Fruit fly (Drosophila melanogaster) whole organism, pupa: Measurements from ENCODE around the gene Snx27.
A peak's percentile ranks its signal among the peaks of the same experiment; 100 is the strongest.

Experiments used
- CG10348 ChIP-seq: fragments of 200-800 bp; sonication (Bioruptor generic); IDR thresholded peaks from 2 replicates; pipeline ENCODE4 v1.3.6; 2022; ENCODE audit warnings: missing biosample characterization, missing genetic modification characterization
- CG12605 ChIP-seq: fragments of 200-800 bp; sonication (Bioruptor generic); IDR thresholded peaks from 2 replicates; pipeline ENCODE4 v1.3.6; 2022; ENCODE audit warnings: missing biosample characterization, missing genetic modification characterization
- CG13204 ChIP-seq: fragments of 200-800 bp; sonication (Bioruptor generic); optimal IDR thresholded peaks from 2 replicates; lab custom pipeline; 2018; ENCODE audit warnings: missing biosample characterization, mild to moderate bottlenecking, missing genetic modification characterization, moderate library complexity
- CG14655 ChIP-seq: fragments of 200-800 bp; sonication (Bioruptor generic); optimal IDR thresholded peaks from 3 replicates; lab custom pipeline; 2017; ENCODE audit warnings: mild to moderate bottlenecking, missing biosample characterization, missing genetic modification reagents, missing genetic modification characterization
- CG15710 ChIP-seq: fragments of 200-800 bp; sonication (Bioruptor generic); optimal IDR thresholded peaks from 2 replicates; lab custom pipeline; 2018; ENCODE audit warnings: missing biosample characterization, mild to moderate bottlenecking, missing genetic modification characterization, moderate library complexity
- CG17806 ChIP-seq: fragments of 200-800 bp; sonication (Bioruptor generic); optimal IDR thresholded peaks from 2 replicates; lab custom pipeline; 2018; ENCODE audit warnings: missing biosample characterization, mild to moderate bottlenecking, missing genetic modification characterization, moderate library complexity
- CG32121 ChIP-seq: fragments of 200-800 bp; sonication (Bioruptor generic); IDR thresholded peaks from 2 replicates; pipeline ENCODE4 v1.3.6; 2022; ENCODE audit warnings: missing biosample characterization, missing genetic modification characterization
- CG34367 ChIP-seq: fragments of 200-800 bp; sonication (Bioruptor generic); optimal IDR thresholded peaks from 2 replicates; lab custom pipeline; 2018; ENCODE audit warnings: missing biosample characterization, mild to moderate bottlenecking, missing genetic modification characterization
- CG4496 ChIP-seq: fragments of 200-800 bp; sonication (Bioruptor generic); IDR thresholded peaks from 3 replicates; pipeline ENCODE4 v1.3.6; 2022; ENCODE audit warnings: missing biosample characterization, missing genetic modification characterization
- CG8159 ChIP-seq: fragments of 200-800 bp; sonication (Bioruptor generic); optimal IDR thresholded peaks from 3 replicates; lab custom pipeline; 2018; ENCODE audit warnings: missing biosample characterization, mild to moderate bottlenecking, missing genetic modification characterization, moderate library complexity
- CG8301 ChIP-seq: fragments of 200-800 bp; sonication (Bioruptor generic); optimal IDR thresholded peaks from 2 replicates; lab custom pipeline; 2018; ENCODE audit warnings: missing biosample characterization, mild to moderate bottlenecking, missing genetic modification characterization
- CG9948 ChIP-seq: fragments of 200-800 bp; sonication (Bioruptor generic); optimal IDR thresholded peaks from 2 replicates; lab custom pipeline; 2018; ENCODE audit warnings: missing biosample characterization, mild to moderate bottlenecking, missing genetic modification characterization, moderate library complexity
- D1 ChIP-seq: fragments of 200-800 bp; sonication (Bioruptor generic); optimal IDR thresholded peaks from 2 replicates; lab custom pipeline; 2018; ENCODE audit warnings: missing biosample characterization, mild to moderate bottlenecking, missing genetic modification characterization, moderate library complexity
- EcR ChIP-seq: fragments of 200-800 bp; sonication (Bioruptor generic); optimal IDR thresholded peaks from 3 replicates; lab custom pipeline; 2019; ENCODE audit warnings: missing biosample characterization, missing genetic modification characterization, mild to moderate bottlenecking, moderate library complexity, missing genetic modification reagents
- Ets98B ChIP-seq: fragments of 200-800 bp; sonication (Bioruptor generic); IDR thresholded peaks from 2 replicates; pipeline ENCODE4 v1.3.6; 2022; ENCODE audit warnings: missing biosample characterization, missing genetic modification characterization
- Pif1A ChIP-seq: fragments of 200-800 bp; sonication (Bioruptor generic); optimal IDR thresholded peaks from 3 replicates; lab custom pipeline; 2016; ENCODE audit warnings: missing biosample characterization, missing genetic modification characterization
- Pif1B ChIP-seq: fragments of 200-800 bp; sonication (Bioruptor generic); optimal IDR thresholded peaks from 3 replicates; lab custom pipeline; 2016; ENCODE audit warnings: missing biosample characterization, missing genetic modification characterization
- Snoo ChIP-seq: fragments of 200-800 bp; sonication (Bioruptor generic); optimal IDR thresholded peaks from 3 replicates; lab custom pipeline; 2017; ENCODE audit warnings: missing biosample characterization, mild to moderate bottlenecking, missing genetic modification characterization, inconsistent platforms
- fd96Ca ChIP-seq: fragments of 200-800 bp; sonication (Bioruptor generic); IDR thresholded peaks from 3 replicates; pipeline ENCODE4 v1.3.6; 2022; ENCODE audit warnings: missing biosample characterization, missing genetic modification characterization
- gl ChIP-seq: fragments of 200-800 bp; sonication (Bioruptor generic); optimal IDR thresholded peaks from 2 replicates; lab custom pipeline; 2018; ENCODE audit warnings: missing biosample characterization, mild to moderate bottlenecking, missing genetic modification characterization
- rn ChIP-seq: fragments of 200-800 bp; sonication (Bioruptor generic); IDR thresholded peaks from 2 replicates; pipeline ENCODE4 v1.3.6; 2022; ENCODE audit warnings: missing biosample characterization, missing genetic modification characterization

Snx27 gene

DNA sequence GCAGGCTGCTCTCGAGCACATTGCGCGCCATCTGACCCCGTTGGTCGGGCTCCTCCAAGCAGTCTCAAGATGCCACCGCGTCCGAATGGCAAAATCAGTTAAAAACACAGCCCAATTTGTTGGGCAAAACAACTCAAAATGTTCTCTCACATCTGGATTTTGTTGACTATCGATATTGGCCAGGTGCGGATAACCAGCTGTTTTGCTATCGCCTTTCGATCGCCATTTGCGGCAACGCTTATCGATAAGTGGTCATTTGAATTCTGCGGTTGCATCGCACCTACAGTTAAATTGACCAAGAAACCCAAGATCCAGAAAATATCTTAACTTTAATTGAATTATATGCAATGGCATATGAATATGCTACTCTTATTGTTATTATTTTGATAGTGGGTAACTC lies 42.8 kb downstream of the Snx27 start, which contains the start of gene CG3149:
Gene CG3149 (minus strand): TSS at position 171 of the 400 bp plus-strand sequence.
- TF ChIP-seq CG4496 (GFP tag; lab: Robert Waterston, UW), result no peak
- no peak for TF ChIP-seq CG32121
- TF ChIP-seq Pif1A (GFP tag; lab: Kevin White, UChicago), result no peak
- TF ChIP-seq CG15710 (tag; lab: Kevin White, UChicago), result no peak
- no peak for TF ChIP-seq CG8301
- no peak for TF ChIP-seq D1 (tag; lab: Kevin White, UChicago)
- no peak for TF ChIP-seq CG8159 (tag; lab: Kevin White, UChicago)
- no peak for TF ChIP-seq Ets98B
- no peak for TF ChIP-seq CG9948
- TF ChIP-seq Pif1B, result no peak
- TF ChIP-seq CG13204 (GFP tag; lab: Kevin White, UChicago), result no peak
- TF ChIP-seq CG14655, result no peak
- TF ChIP-seq CG10348 (GFP tag; lab: Robert Waterston, UW), result no peak
- no peak for TF ChIP-seq gl (tag; lab: Kevin White, UChicago)
- no peak for TF ChIP-seq CG17806 (tag; lab: Kevin White, UChicago)
- TF ChIP-seq CG12605, result no peak
- TF ChIP-seq fd96Ca (GFP tag; lab: Robert Waterston, UW), result no peak

DNA sequence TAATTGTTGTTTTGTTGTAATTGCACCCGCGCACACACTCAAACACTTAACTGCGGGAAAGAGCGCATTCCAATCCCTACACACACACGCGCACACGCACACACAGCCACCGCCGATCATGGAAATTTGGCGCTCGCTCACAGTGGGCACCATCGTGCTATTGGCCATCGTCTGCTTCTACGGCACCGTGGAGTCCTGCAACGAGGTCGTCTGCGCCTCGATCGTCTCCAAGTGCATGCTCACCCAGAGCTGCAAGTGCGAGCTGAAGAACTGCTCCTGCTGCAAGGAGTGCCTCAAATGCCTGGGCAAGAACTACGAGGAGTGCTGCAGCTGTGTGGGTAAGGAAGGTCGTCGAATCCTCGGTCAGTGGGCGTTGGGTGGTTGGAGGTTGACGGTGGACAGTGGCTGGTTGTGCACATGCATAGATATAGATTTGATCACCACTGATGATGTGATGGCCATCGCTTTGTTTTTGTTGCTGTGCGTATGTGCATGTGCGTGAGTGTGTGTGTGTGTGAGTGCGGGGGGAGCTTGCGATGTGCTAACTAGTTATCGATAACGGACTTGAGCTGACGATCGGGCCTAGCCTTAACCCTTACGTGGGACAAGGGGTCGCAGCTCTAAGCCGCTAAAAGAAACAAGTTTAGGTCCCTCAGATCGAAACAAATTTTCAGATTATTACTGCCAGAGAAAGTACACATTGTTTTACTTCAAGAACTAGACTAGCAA lies 47.0 kb downstream of the Snx27 start:
- TF ChIP-seq CG4496 (GFP tag; lab: Robert Waterston, UW) (peak; percentile 11; the same call in 1 of the 3 replicates), fd96Ca (GFP tag; lab: Robert Waterston, UW) (peak; percentile 40; the same call in 1 of the 3 replicates), EcR (GFP tag; lab: Kevin White, UChicago) (no peak), CG8301 (peak; percentile 10), CG17806 (tag; lab: Kevin White, UChicago) (no peak)
- TF ChIP-seq, all 21 proteins: peak for 3

DNA sequence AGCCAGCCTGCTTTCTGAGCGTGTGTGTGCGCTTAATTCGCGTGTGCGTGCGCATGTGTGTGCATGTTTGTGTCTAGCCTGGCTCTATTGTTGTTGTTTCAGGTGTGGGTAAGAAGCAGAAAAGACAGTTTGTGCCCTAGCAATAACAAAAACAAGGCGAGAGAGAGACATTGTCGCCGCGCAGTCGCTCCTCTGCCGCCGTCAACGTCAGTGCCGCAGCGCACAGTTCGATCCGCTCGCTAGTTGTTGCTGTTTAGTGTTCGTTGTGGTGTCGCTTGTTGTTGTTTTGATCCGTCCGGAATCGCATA lies 47.7 kb downstream of the Snx27 start:
- TF ChIP-seq CG17806 (tag; lab: Kevin White, UChicago) (no peak), CG34367 (tag; lab: Kevin White, UChicago) (no peak), D1 (tag; lab: Kevin White, UChicago) (no peak), gl (tag; lab: Kevin White, UChicago) (no peak), rn (no peak), CG14655 (no peak), EcR (GFP tag; lab: Kevin White, UChicago) (no peak), CG32121 (no peak)

DNA sequence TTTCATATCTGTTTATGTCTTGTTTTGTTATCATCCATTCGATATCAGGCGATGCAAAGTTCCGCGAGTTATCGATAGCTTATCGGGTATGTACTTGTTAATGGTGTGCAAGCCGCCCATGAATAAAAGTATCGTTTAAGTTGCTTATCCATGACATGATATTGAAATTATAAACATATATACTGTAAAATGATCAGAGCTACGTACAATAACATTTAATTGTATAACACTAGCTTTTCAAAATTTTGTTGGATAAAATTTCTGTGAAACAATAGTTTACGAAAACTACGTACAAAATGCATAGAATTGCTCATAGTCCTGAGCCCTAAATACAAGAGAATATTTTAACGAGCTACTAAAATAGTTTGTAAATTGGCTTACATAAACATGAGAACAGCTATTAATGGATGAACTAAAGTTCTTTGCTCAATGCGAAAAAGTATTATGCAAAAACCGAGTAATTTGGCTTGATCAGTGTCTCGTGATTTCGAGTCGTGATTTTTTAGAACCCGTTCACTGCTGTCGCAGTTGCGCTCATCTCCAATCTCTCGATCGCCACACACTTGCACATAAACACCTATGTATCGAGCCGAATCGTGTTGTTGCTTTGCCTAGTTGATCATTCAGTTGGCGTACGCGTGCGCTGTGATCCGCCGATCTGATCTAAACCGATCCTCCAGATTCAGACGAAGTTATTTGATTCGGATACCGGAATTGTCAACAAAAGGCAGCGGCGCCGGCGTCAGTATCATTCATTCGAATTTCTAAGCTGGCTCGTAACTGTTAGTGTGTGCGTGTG lies 48.2 kb downstream of the Snx27 start, which contains the start of the genes PGAP1 and cv:
Gene PGAP1 (minus strand): TSS at position 57 of the 799 bp plus-strand sequence.
Gene cv (plus strand): TSS at position 586 of the 799 bp plus-strand sequence.
- no peak for TF ChIP-seq D1 (tag; lab: Kevin White, UChicago)
- no peak for TF ChIP-seq CG32121
- peak; percentile 14 for TF ChIP-seq CG8159 (tag; lab: Kevin White, UChicago)
- peak; percentile 12 for TF ChIP-seq CG17806 (tag; lab: Kevin White, UChicago)
- peak; percentile 15; the same call in 1 of the 3 replicates for TF ChIP-seq CG4496 (GFP tag; lab: Robert Waterston, UW)
- no peak for TF ChIP-seq Pif1A (GFP tag; lab: Kevin White, UChicago)
- TF ChIP-seq fd96Ca (GFP tag; lab: Robert Waterston, UW), result no peak
- TF ChIP-seq CG34367 (tag; lab: Kevin White, UChicago), result no peak

DNA sequence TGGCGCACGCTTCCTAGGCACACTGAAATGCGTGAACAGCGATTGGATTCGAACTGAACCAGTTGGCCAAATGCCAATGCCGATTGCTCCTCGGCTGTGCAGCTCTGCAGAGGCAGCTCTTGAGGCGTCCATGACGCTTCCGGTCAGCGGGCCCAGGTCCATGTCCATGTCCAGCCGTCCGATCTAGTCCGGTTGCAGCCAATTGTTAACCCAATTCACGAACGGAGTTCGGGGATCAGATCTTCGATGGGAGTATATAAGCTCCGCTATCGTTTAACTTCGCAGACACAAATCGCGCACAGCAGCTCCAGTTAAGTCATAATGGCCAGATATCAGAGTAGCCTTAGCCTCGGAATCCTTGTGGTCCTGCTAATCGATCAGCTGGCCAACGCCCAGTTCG lies 54.9 kb downstream of the Snx27 start, which contains the start of gene CG42449:
Gene CG42449 (plus strand): TSS at position 301 of the 400 bp plus-strand sequence.
- TF ChIP-seq CG17806 (tag; lab: Kevin White, UChicago) (no peak), Pif1B (no peak), CG15710 (tag; lab: Kevin White, UChicago) (no peak), CG14655 (no peak), CG8159 (tag; lab: Kevin White, UChicago) (no peak), CG34367 (tag; lab: Kevin White, UChicago) (no peak), gl (tag; lab: Kevin White, UChicago) (no peak), CG9948 (no peak)

DNA sequence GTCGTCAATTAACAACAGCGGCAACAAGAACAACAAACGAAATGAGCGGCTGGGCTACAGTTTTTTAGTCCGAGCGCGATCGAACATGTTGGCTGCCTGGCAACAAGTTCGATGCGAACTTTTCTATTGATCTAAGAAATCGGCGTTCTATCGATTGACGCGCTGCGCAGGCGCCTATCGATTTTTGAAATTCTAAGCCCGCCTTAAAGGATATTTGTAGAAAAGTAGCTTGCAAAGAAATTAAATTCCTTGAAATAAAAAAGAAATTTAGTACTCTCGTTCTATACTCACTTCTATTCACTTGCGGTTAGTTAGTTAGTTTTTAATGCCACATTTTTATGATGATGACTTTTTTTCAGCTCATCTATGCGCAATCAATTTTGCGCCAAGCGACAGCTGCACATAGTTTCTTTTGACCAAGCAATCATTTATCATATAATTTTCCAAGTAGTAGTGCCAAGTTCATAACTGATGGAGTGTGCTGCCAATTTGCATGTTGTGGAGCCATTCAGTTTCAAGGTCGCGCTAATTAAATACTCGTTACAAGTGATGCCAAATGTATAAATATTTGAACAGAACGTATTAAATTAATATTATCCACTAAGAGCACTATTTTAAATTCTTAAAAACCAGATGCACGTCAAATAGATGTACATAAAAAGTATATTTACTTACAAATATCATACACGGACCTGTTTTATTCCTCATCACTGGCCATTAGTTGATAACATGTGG lies 57.7 kb downstream of the Snx27 start, which contains the start of the genes Tre1 and Gr5a:
Gene Tre1 (minus strand): TSS at position 45 of the 735 bp plus-strand sequence.
Gene Gr5a (plus strand): TSS at position 685 of the 735 bp plus-strand sequence.
- no peak for TF ChIP-seq CG10348 (GFP tag; lab: Robert Waterston, UW)
- no peak for TF ChIP-seq CG8301
- TF ChIP-seq CG17806 (tag; lab: Kevin White, UChicago), result no peak
- TF ChIP-seq rn, result no peak
- TF ChIP-seq CG13204 (GFP tag; lab: Kevin White, UChicago), result no peak
- TF ChIP-seq Pif1B, result no peak
- no peak for TF ChIP-seq D1 (tag; lab: Kevin White, UChicago)
- no peak for TF ChIP-seq Ets98B
- no peak for TF ChIP-seq CG12605
- no peak for TF ChIP-seq EcR (GFP tag; lab: Kevin White, UChicago)
- no peak for TF ChIP-seq CG14655
- TF ChIP-seq fd96Ca (GFP tag; lab: Robert Waterston, UW), result no peak
- TF ChIP-seq CG4496 (GFP tag; lab: Robert Waterston, UW), result no peak
- no peak for TF ChIP-seq Snoo (tag; lab: Kevin White, UChicago)
- no peak for TF ChIP-seq CG8159 (tag; lab: Kevin White, UChicago)
- TF ChIP-seq, all 21 proteins: peak for 0
